Worm (Caenorhabditis elegans): ENCODE data around the gene mex-5.

- TF ChIP-seq nhr-6 (tag; optimal IDR thresholded peaks at IDR 0.05) (no peak), elt-3 (tag; optimal IDR thresholded peaks at IDR 0.05) (no peak), nhr-21 (tag; optimal IDR thresholded peaks at IDR 0.05) (no peak), nhr-11 (tag; optimal IDR thresholded peaks at IDR 0.05) (no peak), ZK546.5 (tag; optimal IDR thresholded peaks at IDR 0.05) (no peak), mdl-1 (tag; optimal IDR thresholded peaks at IDR 0.05) (no peak), F13H6.1 (tag; optimal IDR thresholded peaks at IDR 0.05) (no peak), snpc-4 (tag; optimal IDR thresholded peaks at IDR 0.05) (no peak), aly-2 (tag; optimal IDR thresholded peaks at IDR 0.05) (no peak), ztf-1 (GFP tag; conservative IDR thresholded peaks at IDR 0.05) (no peak)
Measured at ce11 chrIV:13304786-13305185, 48.7 kb upstream of the mex-5 start.
